Fruit fly (Drosophila melanogaster): Measurements from ENCODE around the gene Cyp313b1.

The Cyp313b1 gene

dm6 chr3R:8642376-8642966, 3.0 kb downstream of the Cyp313b1 start:
- TF ChIP-seq Dfd (GFP tag; optimal IDR thresholded peaks at IDR 0.05) = no peak
- peak; percentile 23 for TF ChIP-seq brk (GFP tag; optimal IDR thresholded peaks at IDR 0.05)

dm6 chr3R:8638629-8639028, 6.8 kb downstream of the Cyp313b1 start:
- no peak for TF ChIP-seq usp (GFP tag; optimal IDR thresholded peaks at IDR 0.05)

dm6 chr3R:8635778-8636177, 9.7 kb downstream of the Cyp313b1 start, which contains the start of gene Or85e:
Gene Or85e (minus strand): TSS chr3R:8635878.
- TF ChIP-seq ey (GFP tag; optimal IDR thresholded peaks at IDR 0.05) (no peak), GATAd (GFP tag; optimal IDR thresholded peaks at IDR 0.05) (no peak), CrebA (GFP tag; optimal IDR thresholded peaks at IDR 0.05; ENCODE audit: borderline replicate concordance) (no peak), h (GFP tag; optimal IDR thresholded peaks at IDR 0.05) (no peak), N (GFP tag; optimal IDR thresholded peaks at IDR 0.05) (no peak), rgr (GFP tag; optimal IDR thresholded peaks at IDR 0.05) (no peak), Dfd (GFP tag; optimal IDR thresholded peaks at IDR 0.05) (no peak), brk (GFP tag; optimal IDR thresholded peaks at IDR 0.05) (no peak), fru (GFP tag; optimal IDR thresholded peaks at IDR 0.05) (no peak), foxo (GFP tag; optimal IDR thresholded peaks at IDR 0.05) (no peak), Jra (GFP tag; optimal IDR thresholded peaks at IDR 0.05) (no peak), sv (GFP tag; optimal IDR thresholded peaks at IDR 0.05) (no peak), Mio (GFP tag; optimal IDR thresholded peaks at IDR 0.05) (no peak), br (GFP tag; optimal IDR thresholded peaks at IDR 0.05) (no peak), Hr83 (GFP tag; optimal IDR thresholded peaks at IDR 0.05; ENCODE audit: poor library complexity, severe bottlenecking) (no peak)

dm6 chr3R:8620737-8621136, 24.7 kb downstream of the Cyp313b1 start:
- TF ChIP-seq Myc (optimal IDR thresholded peaks at IDR 0.05) (no peak), Dfd (GFP tag; optimal IDR thresholded peaks at IDR 0.05) (peak; percentile 80)

- TF ChIP-seq Hr83 (GFP tag; optimal IDR thresholded peaks at IDR 0.05; ENCODE audit: poor library complexity, severe bottlenecking) (no peak), dmrt93B (GFP tag; optimal IDR thresholded peaks at IDR 0.05) (no peak), lola (GFP tag; optimal IDR thresholded peaks at IDR 0.05) (no peak), CrebA (GFP tag; optimal IDR thresholded peaks at IDR 0.05; ENCODE audit: borderline replicate concordance) (no peak), sage (GFP tag; optimal IDR thresholded peaks at IDR 0.05) (no peak), sv (GFP tag; optimal IDR thresholded peaks at IDR 0.05) (no peak), Dif (GFP tag; optimal IDR thresholded peaks at IDR 0.05; ENCODE audit: partially characterized antibody) (no peak), tai (GFP tag; optimal IDR thresholded peaks at IDR 0.05) (no peak), br (GFP tag; optimal IDR thresholded peaks at IDR 0.05) (no peak)
Measured at dm6 chr3R:8619089-8619488, 26.4 kb downstream of the Cyp313b1 start.

- TF ChIP-seq Mio (GFP tag; optimal IDR thresholded peaks at IDR 0.05) = no peak
- TF ChIP-seq h (GFP tag; optimal IDR thresholded peaks at IDR 0.05) = no peak
- TF ChIP-seq brk (GFP tag; optimal IDR thresholded peaks at IDR 0.05) = no peak
- no peak for TF ChIP-seq ey (GFP tag; optimal IDR thresholded peaks at IDR 0.05)
- TF ChIP-seq dsf (GFP tag; optimal IDR thresholded peaks at IDR 0.05; ENCODE audit: borderline replicate concordance) = no peak
- no peak for TF ChIP-seq CG9705 (GFP tag; optimal IDR thresholded peaks at IDR 0.05)
- no peak for TF ChIP-seq fru (GFP tag; optimal IDR thresholded peaks at IDR 0.05)
- TF ChIP-seq Sp1 (GFP tag; optimal IDR thresholded peaks at IDR 0.05) = no peak
Measured at dm6 chr3R:8616149-8616548, 29.3 kb downstream of the Cyp313b1 start.

- no peak for TF ChIP-seq Jra (GFP tag; optimal IDR thresholded peaks at IDR 0.05)
- TF ChIP-seq OdsH (GFP tag; optimal IDR thresholded peaks at IDR 0.05) = no peak
- TF ChIP-seq br (GFP tag; optimal IDR thresholded peaks at IDR 0.05) = no peak
Measured at dm6 chr3R:8596161-8596560, 49.3 kb downstream of the Cyp313b1 start.
